Fruit fly (Drosophila melanogaster) whole organism, adult: ENCODE results near the gene Rpt6.

Experiments used
- CG11617 ChIP-seq: fragments of 200-800 bp; sonication (Bioruptor generic); optimal IDR thresholded peaks from 2 replicates; lab custom pipeline; 2017; ENCODE audit warnings: mild to moderate bottlenecking, missing biosample characterization, missing genetic modification reagents, missing genetic modification characterization
- CG12768 ChIP-seq: fragments of 200-800 bp; sonication (Bioruptor generic); optimal IDR thresholded peaks from 2 replicates; lab custom pipeline; 2017; ENCODE audit warnings: missing biosample characterization, missing genetic modification characterization, mild to moderate bottlenecking, moderate library complexity, missing genetic modification reagents
- CG14711 ChIP-seq: fragments of 200-800 bp; sonication (Bioruptor generic); optimal IDR thresholded peaks from 2 replicates; lab custom pipeline; 2018; ENCODE audit warnings: missing biosample characterization, mild to moderate bottlenecking, missing genetic modification characterization, moderate library complexity
- CG1620 ChIP-seq: fragments of 200-800 bp; sonication (Bioruptor generic); optimal IDR thresholded peaks from 2 replicates; lab custom pipeline; 2016; ENCODE audit warnings: missing biosample characterization, missing genetic modification characterization
- CG33017 ChIP-seq: fragments of 200-800 bp; sonication (Bioruptor generic); optimal IDR thresholded peaks from 2 replicates; lab custom pipeline; 2018; ENCODE audit warnings: missing biosample characterization, mild to moderate bottlenecking, missing genetic modification characterization, moderate library complexity
- CG5204 ChIP-seq: fragments of 200-800 bp; sonication (Bioruptor generic); optimal IDR thresholded peaks from 2 replicates; lab custom pipeline; 2016; ENCODE audit warnings: missing biosample characterization, missing genetic modification characterization
- CG7045 ChIP-seq: fragments of 200-800 bp; sonication (Bioruptor generic); optimal IDR thresholded peaks from 2 replicates; lab custom pipeline; 2017; ENCODE audit warnings: missing biosample characterization, mild to moderate bottlenecking, missing genetic modification characterization
- CG7101 ChIP-seq: fragments of 200-800 bp; sonication (Bioruptor generic); optimal IDR thresholded peaks from 2 replicates; lab custom pipeline; 2018; ENCODE audit warnings: missing biosample characterization, mild to moderate bottlenecking, missing genetic modification characterization, moderate library complexity
- Clk ChIP-seq: fragments of 200-800 bp; sonication (Bioruptor generic); optimal IDR thresholded peaks from 2 replicates; lab custom pipeline; 2017; ENCODE audit warnings: missing biosample characterization, missing genetic modification characterization
- Crg-1 ChIP-seq: fragments of 200-800 bp; sonication (Bioruptor generic); optimal IDR thresholded peaks from 2 replicates; lab custom pipeline; 2016; ENCODE audit warnings: missing biosample characterization, missing genetic modification characterization
- Hr96 ChIP-seq: fragments of 200-800 bp; sonication (Bioruptor generic); optimal IDR thresholded peaks from 2 replicates; lab custom pipeline; 2016; ENCODE audit warnings: missing biosample characterization, missing genetic modification characterization
- Mnt ChIP-seq: fragments of 200-800 bp; sonication (Bioruptor generic); optimal IDR thresholded peaks from 2 replicates; lab custom pipeline; 2016; ENCODE audit warnings: missing biosample characterization, mild to moderate bottlenecking, missing genetic modification characterization
- bab1 ChIP-seq: fragments of 200-800 bp; sonication (Bioruptor generic); optimal IDR thresholded peaks from 3 replicates; lab custom pipeline; 2019; ENCODE audit warnings: missing biosample characterization, mild to moderate bottlenecking, missing genetic modification characterization, moderate library complexity
- cic ChIP-seq: fragments of 200-800 bp; sonication (Bioruptor generic); optimal IDR thresholded peaks from 2 replicates; lab custom pipeline; 2017; ENCODE audit warnings: missing biosample characterization, mild to moderate bottlenecking, missing genetic modification characterization, moderate library complexity
- cnc ChIP-seq, 2 experiments: fragments of >200 bp; optimal IDR thresholded peaks; 2 replicates each; lab custom pipeline; 2017
- kay ChIP-seq: fragments of 200-800 bp; sonication (Bioruptor generic); peaks from one replicate; lab custom pipeline; 2016; ENCODE audit warnings: missing biosample characterization, missing genetic modification characterization, borderline replicate concordance
- ovo ChIP-seq: fragments of 200-800 bp; sonication (Bioruptor generic); optimal IDR thresholded peaks from 2 replicates; lab custom pipeline; 2016; ENCODE audit warnings: missing biosample characterization, missing genetic modification characterization
- pad ChIP-seq: fragments of 200-800 bp; sonication (Bioruptor generic); optimal IDR thresholded peaks from 3 replicates; lab custom pipeline; 2017; ENCODE audit warnings: missing biosample characterization, missing genetic modification characterization, mild to moderate bottlenecking, moderate library complexity, missing genetic modification reagents
- tj ChIP-seq: fragments of 200-800 bp; sonication (Bioruptor generic); optimal IDR thresholded peaks from 3 replicates; lab custom pipeline; 2017; ENCODE audit warnings: missing biosample characterization, mild to moderate bottlenecking, missing genetic modification characterization, moderate library complexity
- toe ChIP-seq: fragments of 200-800 bp; sonication (Bioruptor generic); optimal IDR thresholded peaks from 2 replicates; lab custom pipeline; 2016; ENCODE audit warnings: missing biosample characterization, missing genetic modification characterization

The Rpt6 gene

dm6 chrX:21322289-21322981, 6.6 kb downstream of the Rpt6 start:
- no peak for TF ChIP-seq cnc (optimal IDR thresholded peaks at IDR 0.05; lab: Kevin White, UChicago)
- TF ChIP-seq Clk (GFP tag; lab: Kevin White, UChicago), result peak; percentile 30
- peak; percentile 64 for TF ChIP-seq CG14711
- TF ChIP-seq CG7045 (GFP tag; lab: Kevin White, UChicago), result peak; percentile 33
- TF ChIP-seq toe (GFP tag; lab: Kevin White, UChicago), result peak; percentile 48
- no peak for TF ChIP-seq cic (GFP tag; lab: Kevin White, UChicago)
- peak; percentile 62 for TF ChIP-seq pad (GFP tag; lab: Kevin White, UChicago)

DNA sequence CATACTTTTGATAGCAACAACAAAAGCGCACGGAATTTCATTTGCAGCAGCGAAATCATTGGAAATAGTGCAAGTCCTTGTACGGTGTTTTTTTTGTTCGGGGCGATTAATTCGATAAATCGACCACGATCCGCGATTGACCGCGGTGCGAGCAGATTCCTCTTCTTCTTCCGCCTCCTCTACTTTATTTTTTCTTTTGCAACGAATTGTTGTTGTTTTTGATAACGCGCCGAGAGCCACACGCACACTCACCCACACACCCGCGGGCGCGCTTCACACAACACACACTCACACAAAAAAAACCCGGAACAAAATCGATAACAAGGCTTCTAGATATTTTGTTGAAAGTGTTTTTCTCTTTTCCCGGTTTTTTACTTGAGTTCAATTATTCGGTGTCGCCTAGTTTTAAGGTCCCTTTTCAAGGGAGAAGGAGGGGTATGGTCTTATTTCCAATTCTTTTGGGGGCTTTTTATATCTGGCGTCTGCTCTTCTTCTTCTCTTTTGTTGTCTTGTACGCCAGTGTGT, 7.4 kb downstream of the Rpt6 start:
- TF ChIP-seq Mnt (GFP tag; lab: Kevin White, UChicago), result no peak
- TF ChIP-seq CG14711, result no peak
- no peak for TF ChIP-seq Clk (GFP tag; lab: Kevin White, UChicago)
- TF ChIP-seq CG33017 (tag; lab: Kevin White, UChicago), result no peak
- no peak for TF ChIP-seq CG7045 (GFP tag; lab: Kevin White, UChicago)
- no peak for TF ChIP-seq kay
- no peak for TF ChIP-seq bab1
- no peak for TF ChIP-seq Crg-1 (GFP tag; lab: Kevin White, UChicago)
- no peak for TF ChIP-seq ovo
- TF ChIP-seq CG11617, result no peak
- TF ChIP-seq Hr96 (GFP tag; lab: Kevin White, UChicago), result no peak
- no peak for TF ChIP-seq CG12768 (GFP tag; lab: Kevin White, UChicago)

- TF ChIP-seq CG5204 (GFP tag; lab: Kevin White, UChicago) (no peak), pad (GFP tag; lab: Kevin White, UChicago) (peak; percentile 36), cic (GFP tag; lab: Kevin White, UChicago) (no peak), Mnt (GFP tag; lab: Kevin White, UChicago) (peak; percentile 51), CG12768 (GFP tag; lab: Kevin White, UChicago) (no peak), CG33017 (tag; lab: Kevin White, UChicago) (no peak), CG11617 (peak; percentile 8), CG7101 (tag; lab: Kevin White, UChicago) (peak; percentile 27), toe (GFP tag; lab: Kevin White, UChicago) (no peak), Clk (GFP tag; lab: Kevin White, UChicago) (no peak), bab1 (peak; percentile 15), tj (peak; percentile 94), CG1620 (GFP tag; lab: Kevin White, UChicago) (no peak), kay (no peak)
Observed at dm6 chrX:21323933-21324688, 8.3 kb downstream of the Rpt6 start, which contains the start of the genes Dd and CG1486. Gene Dd, minus strand, starts transcription at chrX:21324009. Gene CG1486, plus strand, starts transcription at chrX:21324046.

DNA sequence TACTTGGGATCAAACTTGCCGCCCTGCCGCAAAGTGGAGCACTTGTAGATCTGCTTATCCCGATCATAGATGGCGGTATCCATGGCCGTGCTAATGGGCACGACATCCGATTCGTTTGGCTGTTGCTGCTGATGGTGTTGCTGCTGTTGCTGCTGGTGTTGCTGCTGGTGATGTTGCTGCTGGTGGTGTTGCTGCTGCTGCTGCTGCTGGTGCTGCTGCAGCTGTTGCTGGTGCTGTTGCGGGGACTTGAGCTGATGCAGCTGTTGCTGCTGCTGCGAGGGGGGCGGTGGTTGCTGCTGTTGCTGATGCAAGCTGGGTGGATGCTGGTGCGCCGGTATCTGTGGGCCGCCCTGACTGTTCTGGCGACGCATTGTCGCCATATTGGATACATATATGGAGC, 17.3 kb downstream of the Rpt6 start:
- TF ChIP-seq CG33017 (tag; lab: Kevin White, UChicago) (no peak), CG7045 (GFP tag; lab: Kevin White, UChicago) (no peak), bab1 (no peak), CG1620 (GFP tag; lab: Kevin White, UChicago) (no peak), cic (GFP tag; lab: Kevin White, UChicago) (no peak), CG11617 (no peak), pad (GFP tag; lab: Kevin White, UChicago) (no peak), CG7101 (tag; lab: Kevin White, UChicago) (no peak), cnc (optimal IDR thresholded peaks at IDR 0.05; lab: Kevin White, UChicago) (no peak), toe (GFP tag; lab: Kevin White, UChicago) (no peak), Hr96 (GFP tag; lab: Kevin White, UChicago) (no peak), Clk (GFP tag; lab: Kevin White, UChicago) (no peak), CG5204 (GFP tag; lab: Kevin White, UChicago) (no peak), CG14711 (no peak), Crg-1 (GFP tag; lab: Kevin White, UChicago) (no peak), Mnt (GFP tag; lab: Kevin White, UChicago) (no peak), ovo (no peak)

dm6 chrX:21334522-21335104, 18.8 kb downstream of the Rpt6 start:
- no peak for TF ChIP-seq Clk (GFP tag; lab: Kevin White, UChicago)
- TF ChIP-seq CG7045 (GFP tag; lab: Kevin White, UChicago), result no peak
- TF ChIP-seq kay, result no peak
- no peak for TF ChIP-seq tj
- TF ChIP-seq cic (GFP tag; lab: Kevin White, UChicago), result no peak
- TF ChIP-seq ovo, result no peak
- TF ChIP-seq CG12768 (GFP tag; lab: Kevin White, UChicago), result no peak
- no peak for TF ChIP-seq CG11617
- no peak for TF ChIP-seq CG14711
- no peak for TF ChIP-seq CG33017 (tag; lab: Kevin White, UChicago)
- TF ChIP-seq bab1, result no peak
- no peak for TF ChIP-seq pad (GFP tag; lab: Kevin White, UChicago)
- no peak for TF ChIP-seq cnc (optimal IDR thresholded peaks at IDR 0.05; lab: Kevin White, UChicago)
- TF ChIP-seq Hr96 (GFP tag; lab: Kevin White, UChicago), result no peak
- no peak for TF ChIP-seq CG1620 (GFP tag; lab: Kevin White, UChicago)
